Worm (Caenorhabditis elegans): ENCODE measurements around the gene C45H4.13.

- TF ChIP-seq flt-1 (GFP tag; IDR thresholded peaks at IDR 0.05) (no peak), ama-1 (optimal IDR thresholded peaks at IDR 0.05) (no peak), tbx-11 (GFP tag; IDR thresholded peaks at IDR 0.05) (no peak), aly-1 (tag; optimal IDR thresholded peaks at IDR 0.05) (no peak), sea-1 (GFP tag; conservative IDR thresholded peaks at IDR 0.05) (no peak), tra-4 (tag; optimal IDR thresholded peaks at IDR 0.05) (no peak), ceh-13 (GFP tag; optimal IDR thresholded peaks at IDR 0.05) (no peak), scrt-1 (GFP tag; IDR thresholded peaks at IDR 0.05) (no peak), B0310.2 (tag; optimal IDR thresholded peaks at IDR 0.05) (no peak), hnd-1 (tag; optimal IDR thresholded peaks at IDR 0.05) (no peak), F13C5.2 (tag; optimal IDR thresholded peaks at IDR 0.05) (no peak)
Measured at ce11 chrV:2200402-2200801, 49.6 kb upstream of the C45H4.13 start.

Data from whole organism, early embryonic.